Worm (Caenorhabditis elegans) whole organism, L4/young adult: Measurements from ENCODE around the gene C18B10.6.

Source experiments
- W03F9.2 ChIP-seq: fragments of 150-350 bp; optimal IDR thresholded peaks from 2 replicates; lab custom pipeline; 2014; ENCODE audit warnings: missing biosample characterization, missing genetic modification characterization
- him-1 ChIP-seq: sonication (generic microtip); optimal IDR thresholded peaks from 2 replicates; lab custom pipeline; 2016; ENCODE audit warnings: missing genotype, missing genetic modification reagents, missing genetic modification characterization, missing compliant biosample characterization

DNA sequence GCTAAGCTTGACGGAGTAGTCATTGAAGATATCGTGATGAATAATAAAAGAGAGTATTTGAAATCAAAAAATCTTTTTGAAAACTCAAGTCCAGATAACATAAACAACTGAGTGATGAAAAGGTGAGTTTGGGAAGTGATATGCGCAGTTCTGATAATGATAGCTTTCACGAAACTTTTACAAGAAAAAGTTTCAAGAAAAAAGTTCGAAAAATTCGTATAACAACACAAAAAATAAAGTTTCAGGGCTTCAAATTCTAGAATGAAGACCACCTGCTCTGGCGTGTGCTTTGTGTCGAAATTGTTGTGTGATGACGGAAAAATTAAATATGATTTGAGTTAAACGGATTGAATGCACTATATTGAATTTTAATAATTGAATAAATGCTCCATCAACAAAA, 39.2 kb upstream of the C18B10.6 start, which contains the start of gene srb-19:
- no peak for TF ChIP-seq him-1 (tag; lab: Kevin White, UChicago)
- no peak for TF ChIP-seq W03F9.2
